Worm (Caenorhabditis elegans) whole organism, L4 larva: ENCODE measurements around the gene gst-44.

Experiments used
- D1046.2 ChIP-seq: fragments of 200-800 bp; sonication (Bioruptor generic); IDR thresholded peaks from 2 replicates; pipeline ENCODE4 v1.3.6; 2022; ENCODE audit warnings: missing genetic modification characterization, missing compliant biosample characterization
- F10B5.3 ChIP-seq: sonication (generic microtip); optimal IDR thresholded peaks from 2 replicates; lab custom pipeline; 2016; ENCODE audit warnings: mild to moderate bottlenecking, missing genetic modification characterization, missing compliant biosample characterization
- F26F4.8 ChIP-seq: fragments of 200-800 bp; sonication (Bioruptor generic); conservative IDR thresholded peaks from 2 replicates; pipeline ENCODE4 v1.3.6; 2022; ENCODE audit warnings: missing genetic modification characterization, missing compliant biosample characterization
- F44E2.7 ChIP-seq: fragments of 200-800 bp; sonication (Bioruptor generic); IDR thresholded peaks from 2 replicates; pipeline ENCODE4 v2.1.2; 2022; ENCODE audit warnings: missing genetic modification characterization, missing compliant biosample characterization
- R02D3.7 ChIP-seq: fragments of 150-350 bp; sonication (generic microtip); optimal IDR thresholded peaks from 3 replicates; lab custom pipeline; 2014; ENCODE audit warnings: missing biosample characterization, missing genetic modification characterization
- T20F7.1 ChIP-seq: fragments of 200-800 bp; sonication (Bioruptor generic); optimal IDR thresholded peaks from 2 replicates; lab custom pipeline; 2018; ENCODE audit warnings: mild to moderate bottlenecking, missing genetic modification characterization, missing compliant biosample characterization
- T26A8.4 ChIP-seq: fragments of 200-800 bp; sonication (Bioruptor generic); IDR thresholded peaks from 2 replicates; pipeline ENCODE4 v1.3.6; 2022; ENCODE audit warnings: missing genetic modification characterization, missing compliant biosample characterization
- Y48G9A.11 ChIP-seq: fragments of 200-800 bp; sonication (Bioruptor generic); IDR thresholded peaks from 2 replicates; pipeline ENCODE4 v1.3.6; 2022; ENCODE audit warnings: missing genetic modification reagents, missing genetic modification characterization, missing compliant biosample characterization
- aly-2 ChIP-seq: sonication (generic microtip); optimal IDR thresholded peaks from 2 replicates; lab custom pipeline; 2018; ENCODE audit warnings: missing biosample characterization, missing genetic modification characterization
- ama-1 ChIP-seq: fragments of 150-350 bp; optimal IDR thresholded peaks from 2 replicates; lab custom pipeline; 2014; ENCODE audit warnings: inconsistent platforms, mixed read lengths
- attf-4 ChIP-seq: sonication (generic microtip); optimal IDR thresholded peaks from 3 replicates; lab custom pipeline; 2017; ENCODE audit warnings: missing biosample characterization, missing genetic modification characterization
- ceh-28 ChIP-seq: fragments of 150-350 bp; optimal IDR thresholded peaks from 2 replicates; lab custom pipeline; 2014; ENCODE audit warnings: missing biosample characterization, missing genetic modification reagents, missing genetic modification characterization
- ceh-32 ChIP-seq: sonication (generic microtip); optimal IDR thresholded peaks from 2 replicates; lab custom pipeline; 2016; ENCODE audit warnings: mild to moderate bottlenecking, missing genetic modification characterization, missing compliant biosample characterization; ENCODE audit not compliant: poor library complexity
- ceh-44 ChIP-seq: fragments of 200-800 bp; sonication (Bioruptor generic); IDR thresholded peaks from 2 replicates; pipeline ENCODE4 v1.3.6; 2022; ENCODE audit warnings: missing genetic modification reagents, missing genetic modification characterization, missing compliant biosample characterization
- ceh-82 ChIP-seq: sonication (generic microtip); optimal IDR thresholded peaks from 2 replicates; lab custom pipeline; 2017; ENCODE audit warnings: missing biosample characterization, missing genetic modification characterization
- ctbp-1 ChIP-seq: fragments of 200-800 bp; sonication (Bioruptor generic); IDR thresholded peaks from 2 replicates; pipeline ENCODE4 v1.3.6; 2022; ENCODE audit warnings: missing genetic modification reagents, missing genetic modification characterization, missing compliant biosample characterization
- daf-12 ChIP-seq: fragments of 150-350 bp; optimal IDR thresholded peaks from 2 replicates; lab custom pipeline; 2014; ENCODE audit warnings: missing biosample characterization, missing genetic modification reagents, missing genetic modification characterization
- daf-8 ChIP-seq: fragments of 200-800 bp; sonication (Bioruptor generic); IDR thresholded peaks from 2 replicates; pipeline ENCODE4 v1.3.6; 2022; ENCODE audit warnings: missing genetic modification characterization, missing compliant biosample characterization
- dmd-6 ChIP-seq: fragments of 200-800 bp; sonication (Bioruptor generic); IDR thresholded peaks from 2 replicates; pipeline ENCODE4 v1.3.6; 2022; ENCODE audit warnings: missing genetic modification reagents, missing genetic modification characterization, missing compliant biosample characterization
- dmd-9 ChIP-seq: fragments of 200-800 bp; sonication (Bioruptor generic); IDR thresholded peaks from 2 replicates; pipeline ENCODE4 v1.3.6; 2022; ENCODE audit warnings: missing genetic modification reagents, missing genetic modification characterization, missing compliant biosample characterization
- dpl-1 ChIP-seq: fragments of 150-350 bp; optimal IDR thresholded peaks from 2 replicates; lab custom pipeline; 2014; ENCODE audit warnings: missing biosample characterization, missing genetic modification reagents, missing genetic modification characterization
- dve-1 ChIP-seq: sonication (generic microtip); optimal IDR thresholded peaks from 2 replicates; lab custom pipeline; 2017; ENCODE audit warnings: antibody characterized with exemption, mild to moderate bottlenecking, missing genetic modification characterization, missing compliant biosample characterization; ENCODE audit not compliant: insufficient read depth
- egl-43 ChIP-seq: fragments of 200-800 bp; sonication (Bioruptor generic); IDR thresholded peaks from 2 replicates; pipeline ENCODE4 v1.3.6; 2022; ENCODE audit warnings: missing genetic modification reagents, missing genetic modification characterization, missing compliant biosample characterization
- fos-1 ChIP-seq: fragments of 150-350 bp; optimal IDR thresholded peaks from 2 replicates; lab custom pipeline; 2014; ENCODE audit warnings: missing biosample characterization, missing genetic modification characterization
- hlh-30 ChIP-seq: sonication (generic microtip); optimal IDR thresholded peaks from 2 replicates; lab custom pipeline; 2017; ENCODE audit warnings: antibody characterized with exemption, mild to moderate bottlenecking, missing genetic modification characterization, missing compliant biosample characterization; ENCODE audit not compliant: insufficient read depth
- hmg-1.1 ChIP-seq: fragments of 200-800 bp; sonication (Bioruptor generic); IDR thresholded peaks from 2 replicates; pipeline ENCODE4 v1.3.6; 2022; ENCODE audit warnings: missing genetic modification reagents, missing genetic modification characterization, missing compliant biosample characterization
- jun-1 ChIP-seq: fragments of 150-350 bp; optimal IDR thresholded peaks from 2 replicates; lab custom pipeline; 2014; ENCODE audit warnings: missing biosample characterization, missing genetic modification reagents, missing genetic modification characterization
- lin-15B ChIP-seq: fragments of 150-350 bp; sonication (generic microtip); optimal IDR thresholded peaks from 3 replicates; lab custom pipeline; 2014; ENCODE audit warnings: missing biosample characterization, missing genetic modification characterization
- lin-38 ChIP-seq: fragments of 200-800 bp; sonication (Bioruptor generic); IDR thresholded peaks from 2 replicates; pipeline ENCODE4 v1.3.6; 2022; ENCODE audit warnings: missing genetic modification reagents, missing genetic modification characterization, missing compliant biosample characterization
- lsy-2 ChIP-seq, 2 experiments: fragments of 150-350 bp in 1 of 2; sonication (generic microtip) in 1 of 2; optimal IDR thresholded peaks; 2 replicates each; lab custom pipeline; 2014 to 2017; ENCODE audit warnings: missing biosample characterization in 2 of 2, missing genetic modification characterization in 2 of 2
- madf-5 ChIP-seq, 2 experiments: fragments of 200-800 bp; sonication (Bioruptor generic); IDR thresholded peaks; 2 replicates each; pipeline ENCODE4 v1.3.6; 2022; ENCODE audit warnings: missing compliant biosample characterization in 2 of 2, missing genetic modification characterization in 2 of 2
- mep-1 ChIP-seq: fragments of 150-350 bp; sonication (generic microtip); optimal IDR thresholded peaks from 3 replicates; lab custom pipeline; 2014; ENCODE audit warnings: missing biosample characterization, missing genetic modification characterization
- mes-2 ChIP-seq: sonication (generic microtip); optimal IDR thresholded peaks from 2 replicates; lab custom pipeline; 2016; ENCODE audit warnings: missing genotype, mild to moderate bottlenecking, missing genetic modification characterization, missing compliant biosample characterization; ENCODE audit not compliant: poor library complexity, severe bottlenecking
- mxl-3 ChIP-seq: fragments of 200-800 bp; sonication (Bioruptor generic); optimal IDR thresholded peaks from 2 replicates; lab custom pipeline; 2018; ENCODE audit warnings: mild to moderate bottlenecking, missing genetic modification characterization, missing compliant biosample characterization
- nhr-10 ChIP-seq: fragments of 150-350 bp; optimal IDR thresholded peaks from 2 replicates; lab custom pipeline; 2014; ENCODE audit warnings: missing biosample characterization, missing genetic modification characterization
- nhr-102 ChIP-seq: sonication (generic microtip); optimal IDR thresholded peaks from 2 replicates; lab custom pipeline; 2016; ENCODE audit warnings: mild to moderate bottlenecking, missing genetic modification characterization, moderate library complexity, missing compliant biosample characterization
- nhr-237 ChIP-seq: sonication (generic microtip); optimal IDR thresholded peaks from 2 replicates; lab custom pipeline; 2017; ENCODE audit warnings: missing biosample characterization, missing genetic modification characterization
- nhr-28 ChIP-seq: fragments of 150-350 bp; optimal IDR thresholded peaks from 2 replicates; lab custom pipeline; 2014; ENCODE audit warnings: missing biosample characterization, missing genetic modification characterization
- nhr-42 ChIP-seq: fragments of 200-800 bp; sonication (Bioruptor generic); IDR thresholded peaks from 2 replicates; pipeline ENCODE4 v1.3.6; 2022; ENCODE audit warnings: missing genetic modification characterization, missing compliant biosample characterization
- nhr-48 ChIP-seq: sonication (generic microtip); optimal IDR thresholded peaks from 2 replicates; lab custom pipeline; 2016; ENCODE audit warnings: mild to moderate bottlenecking, missing genetic modification characterization, missing compliant biosample characterization
- nhr-6 ChIP-seq: fragments of 150-350 bp; optimal IDR thresholded peaks from 2 replicates; lab custom pipeline; 2014; ENCODE audit warnings: missing biosample characterization, missing genetic modification characterization
- pha-4 ChIP-seq, 2 experiments: fragments of 150-350 bp in 1 of 2; fragments of 200-800 bp in 1 of 2; sonication (Bioruptor generic) in 1 of 2; IDR thresholded peaks in 1 of 2; optimal IDR thresholded peaks in 1 of 2; 2 replicates each; pipeline versions ENCODE4 v1.3.6 to Lab custom; 2014 to 2022; ENCODE audit warnings: missing genetic modification characterization in 2 of 2, missing genetic modification reagents in 2 of 2, missing biosample characterization in 1 of 2, missing compliant biosample characterization in 1 of 2
- saeg-2 ChIP-seq: fragments of 200-800 bp; sonication (Bioruptor generic); IDR thresholded peaks from 2 replicates; pipeline ENCODE4 v1.3.6; 2022; ENCODE audit warnings: missing genetic modification reagents, missing genetic modification characterization, missing compliant biosample characterization
- set-16 ChIP-seq: fragments of 200-800 bp; sonication (Bioruptor generic); IDR thresholded peaks from 2 replicates; pipeline ENCODE4 v1.3.6; 2022; ENCODE audit warnings: missing genetic modification reagents, missing genetic modification characterization, missing compliant biosample characterization
- snpc-1.2 ChIP-seq: fragments of 200-800 bp; sonication (Bioruptor generic); IDR thresholded peaks from 2 replicates; pipeline ENCODE4 v1.3.6; 2022; ENCODE audit warnings: missing genetic modification reagents, missing genetic modification characterization, missing compliant biosample characterization
- snpc-4 ChIP-seq: fragments of 150-350 bp; optimal IDR thresholded peaks from 2 replicates; lab custom pipeline; 2014; ENCODE audit warnings: missing biosample characterization, missing genetic modification characterization
- tra-1 ChIP-seq: fragments of 200-800 bp; sonication (Bioruptor generic); IDR thresholded peaks from 2 replicates; pipeline ENCODE4 v1.3.6; 2022; ENCODE audit warnings: missing genetic modification reagents, missing genetic modification characterization, missing compliant biosample characterization
- vab-7 ChIP-seq: fragments of 200-800 bp; sonication (Bioruptor generic); IDR thresholded peaks from 2 replicates; pipeline ENCODE4 v1.3.6; 2022; ENCODE audit warnings: missing genetic modification reagents, missing genetic modification characterization, missing compliant biosample characterization
- zip-2 ChIP-seq: fragments of 150-350 bp; optimal IDR thresholded peaks from 2 replicates; lab custom pipeline; 2014; ENCODE audit warnings: missing biosample characterization, missing genetic modification characterization
- ztf-11 ChIP-seq: fragments of 150-350 bp; optimal IDR thresholded peaks from 2 replicates; lab custom pipeline; 2014; ENCODE audit warnings: missing biosample characterization, missing genetic modification characterization
- ztf-7 ChIP-seq: fragments of 150-350 bp; optimal IDR thresholded peaks from 2 replicates; lab custom pipeline; 2014; ENCODE audit warnings: missing biosample characterization, missing genetic modification characterization

Gene gst-44

DNA sequence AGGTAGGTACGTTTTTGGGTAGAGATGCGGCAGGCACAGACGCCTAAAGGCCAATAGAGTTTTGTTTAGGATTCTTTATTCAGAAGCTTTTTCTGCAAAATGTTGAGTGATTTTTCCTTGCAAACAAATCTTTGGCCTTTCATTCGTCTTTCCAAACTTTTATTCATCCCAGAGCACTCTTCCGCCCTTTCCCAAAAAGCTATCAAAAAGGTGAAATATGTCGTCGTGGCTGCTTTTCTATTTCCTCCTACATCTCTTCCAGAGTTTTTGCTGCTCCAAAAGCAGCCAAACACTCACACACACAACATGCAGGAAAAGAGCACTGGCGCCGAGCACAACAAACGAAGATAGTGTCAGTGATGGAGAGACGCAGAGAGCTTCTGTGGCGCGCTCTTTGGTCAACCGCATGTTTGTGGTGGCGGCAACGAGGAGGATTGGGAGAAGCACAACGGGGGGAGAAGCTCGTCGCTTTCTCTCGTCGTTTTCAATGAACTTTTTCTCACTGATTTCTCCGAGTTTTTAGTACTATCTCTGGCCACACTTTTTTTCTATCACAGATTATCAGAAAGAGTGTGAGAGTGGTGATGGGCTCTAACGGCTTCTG, 39.8 kb upstream of the gst-44 start:
- TF ChIP-seq attf-4 (no peak), T20F7.1 (GFP tag; lab: Kevin White, UChicago) (no peak), T26A8.4 (GFP tag; lab: Robert Waterston, UW) (0 out of 2 replicates have a peak, but pooled peaks have one; percentile 13), lin-15B (tag; lab: Kevin White, UChicago) (no peak), hlh-30 (peak; percentile 79), fos-1 (tag; lab: Kevin White, UChicago) (no peak), mes-2 (tag; lab: Kevin White, UChicago) (peak; percentile 32), nhr-42 (GFP tag; lab: Robert Waterston, UW) (no peak), nhr-6 (tag; lab: Kevin White, UChicago) (no peak), dve-1 (peak; percentile 62), nhr-102 (tag; lab: Kevin White, UChicago) (peak; percentile 5), F26F4.8 (no peak), madf-5 (GFP tag; IDR thresholded peaks at IDR 0.05; lab: Robert Waterston, UW) (no peak), saeg-2 (no peak), zip-2 (tag; lab: Kevin White, UChicago) (no peak), daf-12 (tag; lab: Kevin White, UChicago) (no peak), jun-1 (no peak), lsy-2 (tag; optimal IDR thresholded peaks at IDR 0.05; lab: Kevin White, UChicago) (peak in 1 of 2 experiments; percentile 35), R02D3.7 (tag; lab: Kevin White, UChicago) (no peak), pha-4 (GFP tag; IDR thresholded peaks at IDR 0.05; lab: Robert Waterston, UW) (no peak; the same call in 1 of the 2 replicates), pha-4 (tag; optimal IDR thresholded peaks at IDR 0.05; lab: Kevin White, UChicago) (no peak), egl-43 (GFP tag; lab: Robert Waterston, UW) (no peak), F10B5.3 (no peak), nhr-237 (tag; lab: Kevin White, UChicago) (no peak), hmg-1.1 (peak; percentile 77), ceh-32 (tag; lab: Kevin White, UChicago) (no peak), ztf-7 (tag; lab: Kevin White, UChicago) (no peak), set-16 (peak; percentile 50), ztf-11 (tag; lab: Kevin White, UChicago) (no peak), mxl-3 (GFP tag; lab: Kevin White, UChicago) (peak; percentile 84), dmd-9 (GFP tag; lab: Robert Waterston, UW) (no peak), ceh-82 (no peak), D1046.2 (GFP tag; lab: Robert Waterston, UW) (no peak), daf-8 (GFP tag; lab: Robert Waterston, UW) (no peak), F44E2.7 (GFP tag; lab: Robert Waterston, UW) (no peak), ceh-28 (tag; lab: Kevin White, UChicago) (no peak), dmd-6 (GFP tag; lab: Robert Waterston, UW) (peak; percentile 78), vab-7 (GFP tag; lab: Robert Waterston, UW) (no peak), nhr-10 (no peak), ctbp-1 (GFP tag; lab: Robert Waterston, UW) (no peak), snpc-4 (no peak), ama-1 (lab: Kevin White, UChicago) (no peak), mep-1 (tag; lab: Kevin White, UChicago) (peak; percentile 45), ceh-44 (GFP tag; lab: Robert Waterston, UW) (no peak), dpl-1 (GFP tag; lab: Kevin White, UChicago) (no peak), snpc-1.2 (GFP tag; lab: Robert Waterston, UW) (no peak), nhr-48 (tag; lab: Kevin White, UChicago) (peak; percentile 19), Y48G9A.11 (GFP tag; lab: Robert Waterston, UW) (no peak), tra-1 (no peak), aly-2 (tag; lab: Kevin White, UChicago) (no peak), nhr-28 (tag; lab: Kevin White, UChicago) (peak; percentile 72), lin-38 (GFP tag; lab: Robert Waterston, UW) (no peak)
